Fruit fly (Drosophila melanogaster): ENCODE measurements around the gene sty.

Gene sty

DNA sequence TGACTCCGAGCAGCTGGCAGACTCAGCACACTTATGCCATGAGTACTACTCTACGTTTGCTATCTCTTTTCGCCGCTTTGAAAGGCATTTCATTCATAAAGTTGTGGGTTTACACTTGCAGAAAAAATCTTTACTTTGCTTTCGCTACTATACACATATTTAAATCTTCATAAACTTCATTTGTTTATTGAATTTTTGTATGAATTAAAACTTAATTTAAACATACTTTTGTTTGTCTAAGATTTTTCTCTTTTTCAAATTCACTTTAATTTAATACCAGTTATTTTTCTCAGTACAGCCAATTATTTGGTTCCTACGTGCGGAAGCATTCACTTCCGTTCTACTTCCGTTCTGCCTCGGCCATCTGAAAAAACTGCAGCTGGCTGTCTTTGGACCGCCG lies 13.7 kb upstream of the sty start (continued):
- TF ChIP-seq CG15696 (tag; optimal IDR thresholded peaks at IDR 0.05) (peak; percentile 81), MTF-1 (GFP tag; optimal IDR thresholded peaks at IDR 0.05; ENCODE audit: borderline replicate concordance) (no peak), zen (tag; optimal IDR thresholded peaks at IDR 0.05) (peak; percentile 65), wdn (GFP tag; IDR thresholded peaks at IDR 0.05) (no peak; the same call in 1 of the 2 replicates), ERR (GFP tag; optimal IDR thresholded peaks at IDR 0.05) (no peak), Elba2 (GFP tag; optimal IDR thresholded peaks at IDR 0.05) (no peak), vvl (GFP tag; IDR thresholded peaks at IDR 0.05) (peak; percentile 71; the same call in 1 of the 2 replicates), Aef1 (GFP tag; IDR thresholded peaks at IDR 0.05) (no peak), prd (optimal IDR thresholded peaks at IDR 0.05) (no peak), prd (GFP tag; IDR thresholded peaks at IDR 0.05) (peak; percentile 84), CG30431 (GFP tag; optimal IDR thresholded peaks at IDR 0.05) (no peak), slp2 (GFP tag; optimal IDR thresholded peaks at IDR 0.05) (peak; percentile 39), bsh (GFP tag; optimal IDR thresholded peaks at IDR 0.05) (peak in 1 of 2 experiments; percentile 85), CG8290 (GFP tag; optimal IDR thresholded peaks at IDR 0.05) (peak; percentile 43), CG8290 (tag; optimal IDR thresholded peaks at IDR 0.05) (no peak), CG3281 (GFP tag; optimal IDR thresholded peaks at IDR 0.05) (peak; percentile 50), CG11504 (tag; optimal IDR thresholded peaks at IDR 0.05) (peak; percentile 81), Oli (tag; optimal IDR thresholded peaks at IDR 0.05) (peak; percentile 79), CG12942 (GFP tag; optimal IDR thresholded peaks at IDR 0.05) (no peak), CG33557 (GFP tag; optimal IDR thresholded peaks at IDR 0.05) (peak; percentile 59), en (GFP tag; optimal IDR thresholded peaks at IDR 0.05) (peak; percentile 28), cad (GFP tag; optimal IDR thresholded peaks at IDR 0.05) (no peak), insv (GFP tag; optimal IDR thresholded peaks at IDR 0.05) (no peak), gro (GFP tag; optimal IDR thresholded peaks at IDR 0.05) (no peak), CG7786 (GFP tag; optimal IDR thresholded peaks at IDR 0.05) (peak; percentile 10), CG17361 (GFP tag; IDR thresholded peaks at IDR 0.05) (peak; percentile 83), psq (GFP tag; optimal IDR thresholded peaks at IDR 0.05) (peak; percentile 54), Jarid2 (GFP tag; optimal IDR thresholded peaks at IDR 0.05) (peak; percentile 10), MBD-R2 (GFP tag; IDR thresholded peaks at IDR 0.05) (peak; percentile 11; the same call in 1 of the 2 replicates), CG4282 (GFP tag; optimal IDR thresholded peaks at IDR 0.05) (no peak), Lim3 (GFP tag; IDR thresholded peaks at IDR 0.05) (no peak), CG2678 (tag; optimal IDR thresholded peaks at IDR 0.05) (peak; percentile 78), CG9437 (GFP tag; optimal IDR thresholded peaks at IDR 0.05) (peak; percentile 50), toy (GFP tag; IDR thresholded peaks at IDR 0.05) (no peak), Sox102F (GFP tag; optimal IDR thresholded peaks at IDR 0.05) (peak; percentile 77), oc (tag; optimal IDR thresholded peaks at IDR 0.05) (peak; percentile 77), stwl (tag; optimal IDR thresholded peaks at IDR 0.05) (peak; percentile 21), CG3163 (GFP tag; optimal IDR thresholded peaks at IDR 0.05) (no peak), lab (GFP tag; optimal IDR thresholded peaks at IDR 0.05) (peak; percentile 66), HmgZ (tag; optimal IDR thresholded peaks at IDR 0.05) (peak; percentile 7), CG10366 (GFP tag; IDR thresholded peaks at IDR 0.05) (peak; percentile 31; the same call in 1 of the 2 replicates), dmrt11E (tag; optimal IDR thresholded peaks at IDR 0.05) (peak; percentile 88), crol (GFP tag; IDR thresholded peaks at IDR 0.05) (peak; percentile 15; the same call in 1 of the 2 replicates), Sry-δ (GFP tag; optimal IDR thresholded peaks at IDR 0.05) (peak; percentile 12), Deaf1 (tag; optimal IDR thresholded peaks at IDR 0.05) (peak; percentile 36), HLH54F (GFP tag; optimal IDR thresholded peaks at IDR 0.05) (peak; percentile 25), CG15514 (GFP tag; optimal IDR thresholded peaks at IDR 0.05) (peak; percentile 47), caup (GFP tag; optimal IDR thresholded peaks at IDR 0.05; ENCODE audit: severe bottlenecking) (no peak), Tbp (GFP tag; optimal IDR thresholded peaks at IDR 0.05) (no peak), Fer1 (GFP tag; optimal IDR thresholded peaks at IDR 0.05) (peak; percentile 66), zfh2 (GFP tag; optimal IDR thresholded peaks at IDR 0.05) (no peak), Adf1 (GFP tag; IDR thresholded peaks at IDR 0.05) (no peak)
